Worm (Caenorhabditis elegans) whole organism, late embryonic: ENCODE data around the gene ZK863.8.

ENCODE experiments used
- C38D4.7 ChIP-seq: fragments of 200-800 bp; sonication (Bioruptor generic); optimal IDR thresholded peaks from 2 replicates; lab custom pipeline; 2018; ENCODE audit warnings: mild to moderate bottlenecking, missing genetic modification characterization, moderate library complexity, missing compliant biosample characterization
- F13H6.1 ChIP-seq: sonication (generic microtip); optimal IDR thresholded peaks from 2 replicates; lab custom pipeline; 2016; ENCODE audit warnings: missing genetic modification characterization, missing compliant biosample characterization
- K02D7.2 ChIP-seq: sonication (generic microtip); optimal IDR thresholded peaks from 2 replicates; lab custom pipeline; 2017; ENCODE audit warnings: mild to moderate bottlenecking, missing genetic modification characterization, missing compliant biosample characterization
- K09A11.1 ChIP-seq: sonication (generic microtip); optimal IDR thresholded peaks from 2 replicates; lab custom pipeline; 2017; ENCODE audit warnings: antibody characterized with exemption, mild to moderate bottlenecking, missing genetic modification characterization, missing compliant biosample characterization; ENCODE audit not compliant: insufficient read depth
- ahr-1 ChIP-seq: sonication (generic microtip); optimal IDR thresholded peaks from 2 replicates; lab custom pipeline; 2016; ENCODE audit warnings: missing genetic modification characterization, missing compliant biosample characterization
- ama-1 ChIP-seq: fragments of 150-350 bp; optimal IDR thresholded peaks from 2 replicates; lab custom pipeline; 2014
- ceh-19 ChIP-seq: fragments of 200-800 bp; sonication (Bioruptor generic); optimal IDR thresholded peaks from 2 replicates; lab custom pipeline; 2018; ENCODE audit warnings: mild to moderate bottlenecking, missing genetic modification characterization, missing compliant biosample characterization
- ceh-2 ChIP-seq: sonication (generic microtip); optimal IDR thresholded peaks from 2 replicates; lab custom pipeline; 2016; ENCODE audit warnings: missing genotype, missing genetic modification characterization, missing compliant biosample characterization
- ceh-22 ChIP-seq: sonication (generic microtip); optimal IDR thresholded peaks from 2 replicates; lab custom pipeline; 2017; ENCODE audit warnings: missing biosample characterization, missing genetic modification characterization
- ceh-31 ChIP-seq: sonication (generic microtip); optimal IDR thresholded peaks from 2 replicates; lab custom pipeline; 2016; ENCODE audit warnings: missing genetic modification characterization, missing compliant biosample characterization
- ceh-34 ChIP-seq: sonication (generic microtip); optimal IDR thresholded peaks from 2 replicates; lab custom pipeline; 2016; ENCODE audit warnings: mild to moderate bottlenecking, missing genetic modification characterization, missing compliant biosample characterization
- ceh-45 ChIP-seq: fragments of 200-800 bp; sonication (Bioruptor generic); IDR thresholded peaks from 2 replicates; pipeline ENCODE4 v1.3.6; 2022; ENCODE audit warnings: missing genetic modification reagents, missing genetic modification characterization, missing compliant biosample characterization
- ceh-48 ChIP-seq: sonication (generic microtip); optimal IDR thresholded peaks from 2 replicates; lab custom pipeline; 2016; ENCODE audit warnings: missing genetic modification characterization, inconsistent platforms, missing compliant biosample characterization
- ceh-6 ChIP-seq: fragments of 200-800 bp; sonication (Bioruptor generic); optimal IDR thresholded peaks from 2 replicates; lab custom pipeline; 2018; ENCODE audit warnings: mild to moderate bottlenecking, missing genetic modification characterization, missing compliant biosample characterization
- che-1 ChIP-seq: sonication (generic microtip); optimal IDR thresholded peaks from 2 replicates; lab custom pipeline; 2016; ENCODE audit warnings: mild to moderate bottlenecking, missing genetic modification characterization, missing compliant biosample characterization
- dmd-4 ChIP-seq: sonication (generic microtip); optimal IDR thresholded peaks from 2 replicates; lab custom pipeline; 2016; ENCODE audit warnings: borderline replicate concordance, missing genetic modification characterization, missing compliant biosample characterization
- dve-1 ChIP-seq: sonication (generic microtip); optimal IDR thresholded peaks from 2 replicates; lab custom pipeline; 2017; ENCODE audit warnings: antibody characterized with exemption, mild to moderate bottlenecking, missing genetic modification characterization, missing compliant biosample characterization
- ets-4 ChIP-seq: sonication (generic microtip); optimal IDR thresholded peaks from 2 replicates; lab custom pipeline; 2016; ENCODE audit warnings: missing genetic modification characterization, missing compliant biosample characterization
- eyg-1 ChIP-seq: sonication (generic microtip); optimal IDR thresholded peaks from 2 replicates; lab custom pipeline; 2016; ENCODE audit warnings: missing genotype, missing genetic modification characterization, missing compliant biosample characterization
- fax-1 ChIP-seq: sonication (generic microtip); optimal IDR thresholded peaks from 2 replicates; lab custom pipeline; 2016; ENCODE audit warnings: missing genotype, missing genetic modification characterization, missing compliant biosample characterization
- fkh-10 ChIP-seq: fragments of 150-350 bp; optimal IDR thresholded peaks from 2 replicates; lab custom pipeline; 2014; ENCODE audit warnings: missing biosample characterization, missing genetic modification reagents, missing genetic modification characterization
- hlh-15 ChIP-seq: sonication (generic microtip); optimal IDR thresholded peaks from 2 replicates; lab custom pipeline; 2016; ENCODE audit warnings: missing genetic modification characterization, missing compliant biosample characterization
- hlh-6 ChIP-seq: sonication (generic microtip); optimal IDR thresholded peaks from 2 replicates; lab custom pipeline; 2016; ENCODE audit warnings: missing genotype, missing genetic modification characterization, missing compliant biosample characterization
- lim-6 ChIP-seq: sonication (generic microtip); optimal IDR thresholded peaks from 2 replicates; lab custom pipeline; 2016; ENCODE audit warnings: missing genetic modification characterization, missing compliant biosample characterization
- madf-2 ChIP-seq: sonication (generic microtip); optimal IDR thresholded peaks from 2 replicates; lab custom pipeline; 2017; ENCODE audit warnings: missing genetic modification characterization, missing compliant biosample characterization
- mec-3 ChIP-seq: sonication (generic microtip); optimal IDR thresholded peaks from 2 replicates; lab custom pipeline; 2016; ENCODE audit warnings: borderline replicate concordance, missing genetic modification characterization, missing compliant biosample characterization
- nhr-11 ChIP-seq: fragments of 150-350 bp; optimal IDR thresholded peaks from 2 replicates; lab custom pipeline; 2014; ENCODE audit warnings: missing biosample characterization, missing genetic modification characterization
- nhr-232 ChIP-seq: sonication (generic microtip); optimal IDR thresholded peaks from 2 replicates; lab custom pipeline; 2016; ENCODE audit warnings: missing genetic modification characterization, missing compliant biosample characterization
- odd-2 ChIP-seq: sonication (generic microtip); optimal IDR thresholded peaks from 2 replicates; lab custom pipeline; 2017; ENCODE audit warnings: antibody characterized with exemption, mild to moderate bottlenecking, missing genetic modification characterization, missing compliant biosample characterization
- pax-1 ChIP-seq: fragments of 150-350 bp; optimal IDR thresholded peaks from 2 replicates; lab custom pipeline; 2014; ENCODE audit warnings: missing biosample characterization, missing genetic modification characterization
- pqm-1 ChIP-seq: sonication (generic microtip); optimal IDR thresholded peaks from 2 replicates; lab custom pipeline; 2016; ENCODE audit warnings: missing genetic modification characterization, missing compliant biosample characterization
- pros-1 ChIP-seq: fragments of 150-350 bp; optimal IDR thresholded peaks from 2 replicates; lab custom pipeline; 2014; ENCODE audit warnings: missing biosample characterization, missing genetic modification reagents, missing genetic modification characterization
- ref-2 ChIP-seq: sonication (generic microtip); optimal IDR thresholded peaks from 2 replicates; lab custom pipeline; 2016; ENCODE audit warnings: missing genetic modification characterization, missing compliant biosample characterization
- sox-2 ChIP-seq: fragments of 200-800 bp; sonication (Bioruptor generic); IDR thresholded peaks from 2 replicates; pipeline ENCODE4 v1.3.6; 2022; ENCODE audit warnings: missing genetic modification reagents, missing genetic modification characterization, missing compliant biosample characterization
- sox-4 ChIP-seq: sonication (generic microtip); optimal IDR thresholded peaks from 2 replicates; lab custom pipeline; 2017; ENCODE audit warnings: mild to moderate bottlenecking, missing genetic modification characterization, inconsistent platforms, missing compliant biosample characterization
- syd-9 ChIP-seq: sonication (generic microtip); optimal IDR thresholded peaks from 2 replicates; lab custom pipeline; 2016; ENCODE audit warnings: mild to moderate bottlenecking, missing genetic modification characterization, moderate library complexity, missing compliant biosample characterization
- zip-5 ChIP-seq: sonication (generic microtip); optimal IDR thresholded peaks from 2 replicates; lab custom pipeline; 2016; ENCODE audit warnings: missing genetic modification characterization, missing compliant biosample characterization
- ztf-16 ChIP-seq: sonication (generic microtip); optimal IDR thresholded peaks from 2 replicates; lab custom pipeline; 2017; ENCODE audit warnings: missing genetic modification characterization, missing compliant biosample characterization

ZK863.8 gene

DNA sequence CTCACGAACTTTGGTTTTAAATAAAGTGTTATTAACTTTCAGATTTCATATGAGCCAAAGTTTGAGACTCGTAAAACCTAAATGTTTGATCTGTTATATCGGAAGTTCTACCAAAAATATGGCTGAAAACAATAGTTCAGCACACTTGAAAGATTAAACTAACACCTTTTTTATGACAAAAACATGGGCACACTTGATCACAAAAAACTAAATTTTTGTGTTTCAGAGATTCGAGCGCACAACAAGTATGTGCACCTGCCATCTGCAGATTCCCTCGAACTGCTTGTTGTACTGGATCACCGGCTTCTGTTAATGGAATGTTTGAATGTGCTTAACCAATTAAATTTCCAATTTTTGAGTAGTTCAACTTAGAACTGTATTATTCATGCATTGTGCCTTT lies 33.5 kb downstream of the ZK863.8 start:
- TF ChIP-seq pros-1 (tag; lab: Kevin White, UChicago) (no peak), sox-2 (GFP tag; lab: Robert Waterston, UW) (no peak)

ce11 chrV:12152857-12153256 lies 34.5 kb downstream of the ZK863.8 start, which contains the start of gene C27A7.8:
C27A7.8 (plus strand) TSS chrV:12153157.
- no peak for TF ChIP-seq C38D4.7 (GFP tag; lab: Kevin White, UChicago)
- no peak for TF ChIP-seq F13H6.1 (tag; lab: Kevin White, UChicago)
- TF ChIP-seq ama-1 (lab: Kevin White, UChicago) = no peak
- no peak for TF ChIP-seq odd-2 (tag; lab: Kevin White, UChicago)
- TF ChIP-seq K09A11.1 (tag; lab: Kevin White, UChicago) = no peak
- TF ChIP-seq zip-5 = no peak
- TF ChIP-seq fkh-10 (GFP tag; lab: Kevin White, UChicago) = no peak
- TF ChIP-seq ceh-34 (tag; lab: Kevin White, UChicago) = no peak
- no peak for TF ChIP-seq K02D7.2 (tag; lab: Kevin White, UChicago)
- no peak for TF ChIP-seq ceh-48
- no peak for TF ChIP-seq ahr-1 (tag; lab: Kevin White, UChicago)
- no peak for TF ChIP-seq pqm-1 (tag; lab: Kevin White, UChicago)
- TF ChIP-seq pax-1 = no peak
- no peak for TF ChIP-seq dve-1
- TF ChIP-seq sox-4 = no peak

DNA sequence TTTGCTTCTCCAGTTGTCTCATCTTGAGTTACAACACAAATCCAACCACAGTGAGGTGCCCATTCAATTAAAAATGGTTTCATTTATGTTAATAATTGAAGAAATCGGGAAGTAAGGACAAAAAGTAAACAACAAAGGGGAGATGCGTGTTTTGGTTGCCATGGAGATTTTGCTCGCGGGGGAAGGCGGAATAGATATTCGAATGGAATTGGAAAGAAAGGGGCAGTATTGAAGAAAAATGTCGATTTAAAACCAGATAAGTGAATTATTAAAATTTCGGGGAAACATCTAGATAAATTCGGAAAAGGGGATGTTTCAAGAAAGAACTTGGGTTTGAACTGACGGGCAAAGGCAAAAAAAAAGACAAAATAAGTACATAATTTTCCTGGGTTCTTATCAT lies 36.7 kb downstream of the ZK863.8 start, which contains the start of gene che-11:
che-11 (minus strand) TSS at position 101 of the 400 bp plus-strand sequence.
- TF ChIP-seq hlh-15 (tag; lab: Kevin White, UChicago) (no peak), ama-1 (lab: Kevin White, UChicago) (no peak), nhr-232 (no peak), ceh-19 (GFP tag; lab: Kevin White, UChicago) (no peak), ceh-48 (no peak), dve-1 (no peak)

ce11 chrV:12140625-12141024 lies 46.7 kb downstream of the ZK863.8 start, which contains the start of gene C27A7.3:
C27A7.3 (plus strand) TSS chrV:12140925.
- no peak for TF ChIP-seq nhr-232
- TF ChIP-seq dmd-4 (tag; lab: Kevin White, UChicago) = no peak
- no peak for TF ChIP-seq ceh-31
- no peak for TF ChIP-seq hlh-6 (tag; lab: Kevin White, UChicago)
- no peak for TF ChIP-seq ceh-45 (GFP tag; lab: Robert Waterston, UW)
- TF ChIP-seq ceh-48 = no peak
- no peak for TF ChIP-seq che-1 (tag; lab: Kevin White, UChicago)
- no peak for TF ChIP-seq madf-2
- no peak for TF ChIP-seq mec-3 (tag; lab: Kevin White, UChicago)
- TF ChIP-seq ceh-19 (GFP tag; lab: Kevin White, UChicago) = no peak
- TF ChIP-seq K09A11.1 (tag; lab: Kevin White, UChicago) = no peak
- no peak for TF ChIP-seq ztf-16 (tag; lab: Kevin White, UChicago)

- no peak for TF ChIP-seq che-1 (tag; lab: Kevin White, UChicago)
- TF ChIP-seq ahr-1 (tag; lab: Kevin White, UChicago) = no peak
- no peak for TF ChIP-seq ceh-22 (tag; lab: Kevin White, UChicago)
- no peak for TF ChIP-seq ceh-2 (tag; lab: Kevin White, UChicago)
- no peak for TF ChIP-seq fkh-10 (GFP tag; lab: Kevin White, UChicago)
- TF ChIP-seq lim-6 (tag; lab: Kevin White, UChicago) = no peak
- TF ChIP-seq eyg-1 (tag; lab: Kevin White, UChicago) = no peak
- TF ChIP-seq nhr-11 (tag; lab: Kevin White, UChicago) = no peak
- no peak for TF ChIP-seq syd-9 (tag; lab: Kevin White, UChicago)
- no peak for TF ChIP-seq ref-2 (tag; lab: Kevin White, UChicago)
- no peak for TF ChIP-seq F13H6.1 (tag; lab: Kevin White, UChicago)
- TF ChIP-seq pros-1 (tag; lab: Kevin White, UChicago) = no peak
- TF ChIP-seq ceh-6 (GFP tag; lab: Kevin White, UChicago) = no peak
- no peak for TF ChIP-seq fax-1 (tag; lab: Kevin White, UChicago)
- no peak for TF ChIP-seq ets-4 (tag; lab: Kevin White, UChicago)
Observed at ce11 chrV:12137942-12138341, 49.4 kb downstream of the ZK863.8 start.
